Fruit fly (Drosophila melanogaster) whole organism, wandering third instar larva: ENCODE data around the gene CG42727.
A peak's percentile ranks its signal among the peaks of the same experiment; 100 is the strongest.

ENCODE experiments used
- Abd-B ChIP-seq: fragments of >200 bp; optimal IDR thresholded peaks from 2 replicates; lab custom pipeline; 2017; ENCODE audit warnings: missing biosample characterization, missing genetic modification characterization
- Mio ChIP-seq: sonication (Bioruptor generic); optimal IDR thresholded peaks from 2 replicates; lab custom pipeline; 2016; ENCODE audit warnings: missing biosample characterization, missing genetic modification characterization
- Sp1 ChIP-seq: fragments of 200-800 bp; sonication (Bioruptor generic); optimal IDR thresholded peaks from 3 replicates; lab custom pipeline; 2019; ENCODE audit warnings: missing biosample characterization, mild to moderate bottlenecking, missing genetic modification characterization, moderate library complexity
- br ChIP-seq: fragments of 200-800 bp; sonication (Bioruptor generic); optimal IDR thresholded peaks from 2 replicates; lab custom pipeline; 2016; ENCODE audit warnings: missing biosample characterization, missing genetic modification characterization
- dl ChIP-seq, 2 experiments: fragments of 175-275, 200-275 bp in 1 of 2; fragments of 200-275 bp in 1 of 2; sonication (Bioruptor generic); optimal IDR thresholded peaks; lab custom pipeline; 2018; ENCODE audit warnings: mild to moderate bottlenecking in 2 of 2, missing biosample characterization in 2 of 2, missing genetic modification characterization in 2 of 2, moderate library complexity in 2 of 2; ENCODE audit not compliant: partially characterized antibody in 2 of 2, insufficient read depth in 1 of 2
- h ChIP-seq: fragments of 200-800 bp; sonication (Bioruptor generic); optimal IDR thresholded peaks from 3 replicates; lab custom pipeline; 2016; ENCODE audit warnings: missing biosample characterization, mild to moderate bottlenecking, missing genetic modification characterization
- psq ChIP-seq: fragments of 200-800 bp; sonication (Bioruptor generic); optimal IDR thresholded peaks from 3 replicates; lab custom pipeline; 2017; ENCODE audit warnings: missing biosample characterization, mild to moderate bottlenecking, missing genetic modification characterization, moderate library complexity
- rgr ChIP-seq: fragments of 200-800 bp; sonication (Bioruptor generic); optimal IDR thresholded peaks from 3 replicates; lab custom pipeline; 2016; ENCODE audit warnings: missing biosample characterization, mild to moderate bottlenecking, missing genetic modification characterization
- sage ChIP-seq: fragments of 200-800 bp; sonication (Bioruptor generic); optimal IDR thresholded peaks from 2 replicates; lab custom pipeline; 2016; ENCODE audit warnings: missing biosample characterization, mild to moderate bottlenecking, missing genetic modification characterization
- usp ChIP-seq: fragments of >200 bp; optimal IDR thresholded peaks from 2 replicates; lab custom pipeline; 2017; ENCODE audit warnings: missing biosample characterization, missing genetic modification characterization

DNA sequence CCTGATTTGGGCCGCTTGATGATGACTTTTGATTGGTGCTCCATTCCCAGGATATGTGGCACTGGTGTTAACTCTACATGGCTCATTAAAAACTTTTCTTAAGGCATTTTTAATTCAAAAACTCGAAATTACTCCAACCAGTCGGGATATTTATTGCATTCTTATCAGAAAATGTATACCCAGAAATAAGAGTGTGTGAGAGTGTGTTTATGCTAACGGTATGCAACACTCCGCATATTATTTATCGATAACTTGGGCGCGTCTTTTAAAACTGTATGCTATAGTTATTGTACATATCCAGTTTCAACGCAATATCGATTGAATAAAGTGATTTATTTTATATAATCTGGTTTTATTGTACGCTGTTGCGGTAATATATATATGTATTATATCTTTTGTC lies 19.6 kb downstream of the CG42727 start, which contains the start of gene CG34404:
- TF ChIP-seq usp (GFP tag; lab: Kevin White, UChicago) (no peak), h (GFP tag; lab: Kevin White, UChicago) (no peak), dl (GFP tag; optimal IDR thresholded peaks at IDR 0.05; lab: Kevin White, UChicago; ENCODE audit: insufficient read depth in 1 of 2, partially characterized antibody in 2 of 2) (no peak), sage (GFP tag; lab: Kevin White, UChicago) (no peak), psq (GFP tag; lab: Kevin White, UChicago) (no peak), rgr (peak; percentile 8), br (GFP tag; lab: Kevin White, UChicago) (no peak), Abd-B (no peak), Sp1 (GFP tag; lab: Kevin White, UChicago) (no peak), Mio (GFP tag; lab: Kevin White, UChicago) (no peak)
